Fruit fly (Drosophila melanogaster) whole organism, embryonic: ENCODE data around the gene HIP-R.
A peak's percentile ranks its signal among the peaks of the same experiment; 100 is the strongest.

ENCODE experiments used
- Adf1 ChIP-seq: fragments of 200-800 bp; sonication (Bioruptor generic); IDR thresholded peaks from 2 replicates; pipeline ENCODE4 v1.3.6; 2022; ENCODE audit warnings: missing biosample characterization, missing genetic modification characterization
- Atf3 ChIP-seq: fragments of 200-800 bp; sonication (Bioruptor generic); optimal IDR thresholded peaks from 3 replicates; lab custom pipeline; 2016; ENCODE audit warnings: missing biosample characterization, missing genetic modification characterization
- Bgb ChIP-seq: fragments of 200-800 bp; sonication (Bioruptor generic); IDR thresholded peaks from 2 replicates; pipeline ENCODE4 v1.3.6; 2022; ENCODE audit warnings: missing biosample characterization, missing genetic modification characterization; ENCODE audit not compliant: partially characterized antibody
- CG10209 ChIP-seq: fragments of 200-800 bp; sonication (Bioruptor generic); optimal IDR thresholded peaks from 3 replicates; lab custom pipeline; 2017; ENCODE audit warnings: missing biosample characterization, mild to moderate bottlenecking, missing genetic modification characterization, missing genetic modification reagents
- CG1024 ChIP-seq: fragments of 200-800 bp; sonication (Bioruptor generic); IDR thresholded peaks from 2 replicates; pipeline ENCODE4 v1.3.6; 2022; ENCODE audit warnings: missing biosample characterization, missing genetic modification characterization
- CG10462 ChIP-seq: fragments of 200-800 bp; sonication (Bioruptor generic); optimal IDR thresholded peaks from 2 replicates; lab custom pipeline; 2016; ENCODE audit warnings: missing biosample characterization, missing genetic modification characterization
- CG11093 ChIP-seq: fragments of 200-800 bp; sonication (Bioruptor generic); IDR thresholded peaks from 3 replicates; pipeline ENCODE4 v1.3.6; 2022; ENCODE audit warnings: missing biosample characterization, missing genetic modification characterization
- CG11504 ChIP-seq: fragments of 200-800 bp; sonication (Bioruptor generic); optimal IDR thresholded peaks from 3 replicates; lab custom pipeline; 2019; ENCODE audit warnings: missing biosample characterization, mild to moderate bottlenecking, missing genetic modification characterization, moderate library complexity
- CG12299 ChIP-seq: fragments of 200-800 bp; sonication (Bioruptor generic); optimal IDR thresholded peaks from 2 replicates; lab custom pipeline; 2018; ENCODE audit warnings: missing biosample characterization, mild to moderate bottlenecking, missing genetic modification characterization
- CG1233 ChIP-seq: fragments of 200-800 bp; sonication (Bioruptor generic); optimal IDR thresholded peaks from 4 replicates; lab custom pipeline; 2018; ENCODE audit warnings: missing biosample characterization, mild to moderate bottlenecking, missing genetic modification characterization
- CG12391 ChIP-seq: fragments of 200-800 bp; sonication (Bioruptor generic); optimal IDR thresholded peaks from 3 replicates; lab custom pipeline; 2018; ENCODE audit warnings: missing biosample characterization, mild to moderate bottlenecking, missing genetic modification characterization, moderate library complexity
- CG13424 ChIP-seq: fragments of 200-800 bp; sonication (Bioruptor generic); optimal IDR thresholded peaks from 2 replicates; lab custom pipeline; 2019; ENCODE audit warnings: missing biosample characterization, mild to moderate bottlenecking, missing genetic modification characterization, moderate library complexity
- CG1792 ChIP-seq: fragments of 200-800 bp; sonication (Bioruptor generic); optimal IDR thresholded peaks from 2 replicates; lab custom pipeline; 2016; ENCODE audit warnings: missing biosample characterization, missing genetic modification characterization
- CG32767 ChIP-seq: fragments of 200-800 bp; sonication (Bioruptor generic); IDR thresholded peaks from 2 replicates; pipeline ENCODE4 v1.3.6; 2022; ENCODE audit warnings: missing biosample characterization, missing genetic modification characterization
- CG4360 ChIP-seq: fragments of 200-800 bp; sonication (Bioruptor generic); IDR thresholded peaks from 2 replicates; pipeline ENCODE4 v1.3.6; 2022; ENCODE audit warnings: missing biosample characterization, missing genetic modification characterization
- CG5180 ChIP-seq: fragments of 200-800 bp; sonication (Bioruptor generic); optimal IDR thresholded peaks from 3 replicates; lab custom pipeline; 2017; ENCODE audit warnings: missing biosample characterization, missing genetic modification characterization, mild to moderate bottlenecking, moderate library complexity, missing genetic modification reagents
- CG5245 ChIP-seq: fragments of 200-800 bp; sonication (Bioruptor generic); optimal IDR thresholded peaks from 3 replicates; lab custom pipeline; 2016; ENCODE audit warnings: missing biosample characterization, missing genetic modification characterization
- CG6254 ChIP-seq: fragments of 200-800 bp; sonication (Bioruptor generic); optimal IDR thresholded peaks from 3 replicates; lab custom pipeline; 2017; ENCODE audit warnings: mild to moderate bottlenecking, missing biosample characterization, missing genetic modification reagents, missing genetic modification characterization
- CG9215 ChIP-seq: fragments of 200-800 bp; sonication (Bioruptor generic); IDR thresholded peaks from 2 replicates; pipeline ENCODE4 v1.3.6; 2022; ENCODE audit warnings: missing biosample characterization, missing genetic modification characterization
- Deaf1 ChIP-seq: fragments of 200-800 bp; optimal IDR thresholded peaks from 3 replicates; lab custom pipeline; 2019; ENCODE audit warnings: missing biosample characterization, mild to moderate bottlenecking, missing genetic modification characterization, moderate library complexity
- Dll ChIP-seq: fragments of 200-800 bp; sonication (Bioruptor generic); IDR thresholded peaks from 4 replicates; pipeline ENCODE4 v1.3.6; 2022; ENCODE audit warnings: missing biosample characterization, missing genetic modification characterization; ENCODE audit not compliant: partially characterized antibody
- Gsc ChIP-seq: fragments of 200-800 bp; sonication (Bioruptor generic); IDR thresholded peaks from 2 replicates; pipeline ENCODE4 v1.3.6; 2022; ENCODE audit warnings: missing biosample characterization, missing genetic modification characterization
- HLHmδ ChIP-seq: fragments of 200-800 bp; sonication (Bioruptor generic); optimal IDR thresholded peaks from 2 replicates; lab custom pipeline; 2018; ENCODE audit warnings: missing biosample characterization, mild to moderate bottlenecking, missing genetic modification characterization, moderate library complexity
- Hr51 ChIP-seq, 2 experiments: fragments of 200-800 bp; sonication (Bioruptor generic); optimal IDR thresholded peaks; 2 replicates in 1 of 2; 3 replicates in 1 of 2; lab custom pipeline; 2016 to 2018; ENCODE audit warnings: missing biosample characterization in 2 of 2, missing genetic modification characterization in 2 of 2, mild to moderate bottlenecking in 1 of 2, moderate library complexity in 1 of 2
- Lhr ChIP-seq: fragments of 200-800 bp; sonication (Bioruptor generic); optimal IDR thresholded peaks from 3 replicates; lab custom pipeline; 2017; ENCODE audit warnings: mild to moderate bottlenecking, missing biosample characterization, missing genetic modification reagents, missing genetic modification characterization
- MESR4 ChIP-seq: fragments of 200-800 bp; sonication (Bioruptor generic); optimal IDR thresholded peaks from 2 replicates; lab custom pipeline; 2018; ENCODE audit warnings: missing biosample characterization, mild to moderate bottlenecking, missing genetic modification characterization, moderate library complexity
- Max ChIP-seq: fragments of 200-800 bp; sonication (Bioruptor generic); optimal IDR thresholded peaks from 2 replicates; lab custom pipeline; 2016; ENCODE audit warnings: missing biosample characterization, mild to moderate bottlenecking, missing genetic modification characterization
- Opbp ChIP-seq: fragments of 200-800 bp; sonication (Bioruptor generic); IDR thresholded peaks from 3 replicates; pipeline ENCODE4 v1.3.6; 2022; ENCODE audit warnings: missing biosample characterization, missing genetic modification characterization; ENCODE audit not compliant: partially characterized antibody
- Rfx ChIP-seq: fragments of 200-800 bp; sonication (Bioruptor generic); IDR thresholded peaks from 2 replicates; pipeline ENCODE4 v1.3.6; 2022; ENCODE audit warnings: missing biosample characterization, missing genetic modification characterization
- Usf ChIP-seq: fragments of 200-800 bp; sonication (Bioruptor generic); optimal IDR thresholded peaks from 2 replicates; lab custom pipeline; 2017; ENCODE audit warnings: missing genotype, missing biosample characterization, missing genetic modification characterization
- ab ChIP-seq: fragments of 200-800 bp; sonication (Bioruptor generic); optimal IDR thresholded peaks from 2 replicates; lab custom pipeline; 2016; ENCODE audit warnings: missing biosample characterization, missing genetic modification characterization
- abd-A ChIP-seq: fragments of 200-800 bp; sonication (Bioruptor generic); optimal IDR thresholded peaks from 3 replicates; lab custom pipeline; 2019; ENCODE audit warnings: missing biosample characterization, mild to moderate bottlenecking, missing genetic modification characterization, moderate library complexity
- bcd ChIP-seq: fragments of 200-800 bp; sonication (Bioruptor generic); optimal IDR thresholded peaks from 2 replicates; lab custom pipeline; 2017; ENCODE audit warnings: missing biosample characterization, mild to moderate bottlenecking, missing genetic modification characterization
- bsh ChIP-seq, 2 experiments: fragments of 200-800 bp; sonication (Bioruptor generic); optimal IDR thresholded peaks; 2 replicates each; lab custom pipeline; 2017 to 2018; ENCODE audit warnings: mild to moderate bottlenecking in 2 of 2, missing biosample characterization in 2 of 2, missing genetic modification characterization in 2 of 2, moderate library complexity in 1 of 2
- cad ChIP-seq: fragments of >200 bp; optimal IDR thresholded peaks from 2 replicates; lab custom pipeline; 2017; ENCODE audit warnings: missing biosample characterization, missing genetic modification characterization
- cg ChIP-seq: fragments of 200-800 bp; sonication (Bioruptor generic); optimal IDR thresholded peaks from 3 replicates; lab custom pipeline; 2019; ENCODE audit warnings: missing biosample characterization, mild to moderate bottlenecking, missing genetic modification characterization, moderate library complexity
- chinmo ChIP-seq: fragments of 200-800 bp; sonication (Bioruptor generic); IDR thresholded peaks from 4 replicates; pipeline ENCODE4 v1.3.6; 2022; ENCODE audit warnings: missing biosample characterization, missing genetic modification characterization; ENCODE audit not compliant: partially characterized antibody
- crol ChIP-seq: fragments of 200-800 bp; sonication (Bioruptor generic); IDR thresholded peaks from 2 replicates; pipeline ENCODE4 v1.3.6; 2022; ENCODE audit warnings: missing biosample characterization, missing genetic modification characterization
- en ChIP-seq: fragments of 200-800 bp; sonication (Bioruptor generic); optimal IDR thresholded peaks from 2 replicates; lab custom pipeline; 2016; ENCODE audit warnings: missing biosample characterization, missing genetic modification characterization
- eyg ChIP-seq: fragments of 200-800 bp; sonication (Bioruptor generic); optimal IDR thresholded peaks from 3 replicates; lab custom pipeline; 2016; ENCODE audit warnings: missing biosample characterization, missing genetic modification characterization
- ham ChIP-seq: fragments of 200-800 bp; sonication (Bioruptor generic); IDR thresholded peaks from 2 replicates; pipeline ENCODE4 v1.3.6; 2022; ENCODE audit warnings: missing biosample characterization, missing genetic modification characterization
- jigr1 ChIP-seq: fragments of 200-800 bp; sonication (Bioruptor generic); IDR thresholded peaks from 3 replicates; pipeline ENCODE4 v1.3.6; 2022; ENCODE audit warnings: missing biosample characterization, missing genetic modification characterization
- luna ChIP-seq: fragments of 200-800 bp; sonication (Bioruptor generic); optimal IDR thresholded peaks from 2 replicates; lab custom pipeline; 2016; ENCODE audit warnings: missing biosample characterization, missing genetic modification characterization
- mam ChIP-seq: fragments of 200-800 bp; sonication (Bioruptor generic); optimal IDR thresholded peaks from 3 replicates; lab custom pipeline; 2016; ENCODE audit warnings: missing biosample characterization, missing genetic modification characterization
- sc ChIP-seq, 3 experiments: fragments of >200 bp in 2 of 3; fragments of 200-800 bp in 1 of 3; sonication (Bioruptor generic) in 1 of 3; optimal IDR thresholded peaks; 2 replicates in 2 of 3; 3 replicates in 1 of 3; lab custom pipeline; 2017; ENCODE audit warnings: mild to moderate bottlenecking in 1 of 3, missing biosample characterization in 1 of 3, missing genetic modification characterization in 1 of 3, missing genetic modification reagents in 1 of 3
- sens ChIP-seq: fragments of 200-800 bp; sonication (Bioruptor generic); peaks from one replicate; lab custom pipeline; 2016; ENCODE audit warnings: missing biosample characterization, missing genetic modification characterization
- tin ChIP-seq: fragments of 200-800 bp; sonication (Bioruptor generic); optimal IDR thresholded peaks from 3 replicates; lab custom pipeline; 2016; ENCODE audit warnings: missing biosample characterization, missing genetic modification characterization
- ttk ChIP-seq: fragments of 200-800 bp; sonication (Bioruptor generic); IDR thresholded peaks from 2 replicates; pipeline ENCODE4 v2.1.2; 2022; ENCODE audit warnings: missing biosample characterization, missing genetic modification characterization

Gene HIP-R

dm6 chrX:3745264-3745564 is 44.6 kb upstream of the HIP-R start (continued):
- peak; percentile 9 for TF ChIP-seq mam (GFP tag; lab: Kevin White, UChicago)
- TF ChIP-seq CG11093 (GFP tag; lab: Robert Waterston, UW): no peak
- no peak for TF ChIP-seq eyg (GFP tag; lab: Kevin White, UChicago)
- TF ChIP-seq ham (GFP tag; lab: Robert Waterston, UW): no peak
- no peak for TF ChIP-seq CG1024
- TF ChIP-seq bsh (GFP tag; optimal IDR thresholded peaks at IDR 0.05; lab: Kevin White, UChicago): peak in 1 of 2 experiments; percentile 46
- peak in 1 of 2 experiments; percentile 66 for TF ChIP-seq Hr51 (GFP tag; optimal IDR thresholded peaks at IDR 0.05; lab: Kevin White, UChicago)
- peak; percentile 47 for TF ChIP-seq CG12391 (tag; lab: Kevin White, UChicago)
- TF ChIP-seq Dll: no peak
- no peak for TF ChIP-seq luna
- TF ChIP-seq HLHmδ (GFP tag; lab: Kevin White, UChicago): no peak
- TF ChIP-seq Max (GFP tag; lab: Kevin White, UChicago): no peak
- no peak for TF ChIP-seq CG6254
- no peak for TF ChIP-seq Usf
- TF ChIP-seq ab: no peak
- no peak for TF ChIP-seq Lhr (GFP tag; lab: Kevin White, UChicago)
- TF ChIP-seq Opbp (GFP tag; lab: Robert Waterston, UW): no peak
- no peak for TF ChIP-seq cad
- no peak for TF ChIP-seq tin (GFP tag; lab: Kevin White, UChicago)
- TF ChIP-seq CG10462 (GFP tag; lab: Kevin White, UChicago): no peak
- TF ChIP-seq bcd (GFP tag; lab: Kevin White, UChicago): peak; percentile 17
- TF ChIP-seq jigr1 (GFP tag; lab: Robert Waterston, UW): no peak
- no peak for TF ChIP-seq CG1792 (GFP tag; lab: Kevin White, UChicago)
- TF ChIP-seq ttk (GFP tag; lab: Robert Waterston, UW): no peak
- no peak for TF ChIP-seq CG12299 (tag; lab: Kevin White, UChicago)
- TF ChIP-seq Rfx (GFP tag; lab: Robert Waterston, UW): 0 out of 2 replicates have a peak, but pooled peaks have one; percentile 10
- TF ChIP-seq CG32767 (GFP tag; lab: Robert Waterston, UW): 0 out of 2 replicates have a peak, but pooled peaks have one; percentile 29
- TF ChIP-seq MESR4 (GFP tag; lab: Kevin White, UChicago): no peak
- TF ChIP-seq CG9215 (GFP tag; lab: Robert Waterston, UW): no peak
- TF ChIP-seq CG10209 (GFP tag; lab: Kevin White, UChicago): peak; percentile 25
- TF ChIP-seq sc (optimal IDR thresholded peaks at IDR 0.05; lab: Kevin White, UChicago): no peak
- TF ChIP-seq sc (GFP tag; optimal IDR thresholded peaks at IDR 0.05; lab: Kevin White, UChicago): no peak
- no peak for TF ChIP-seq CG5245 (GFP tag; lab: Kevin White, UChicago)
- TF ChIP-seq en: no peak

- no peak for TF ChIP-seq CG13424
- peak; percentile 73; the same call in 1 of the 2 replicates for TF ChIP-seq crol (GFP tag; lab: Robert Waterston, UW)
- TF ChIP-seq CG1233: no peak
- peak; percentile 2 for TF ChIP-seq sens (GFP tag; lab: Kevin White, UChicago)
- TF ChIP-seq CG11504 (tag; lab: Kevin White, UChicago): peak; percentile 84
- 0 out of 4 replicates have a peak, but pooled peaks have one; percentile 45 for TF ChIP-seq chinmo (GFP tag; lab: Robert Waterston, UW)
- peak; percentile 84 for TF ChIP-seq CG4360 (GFP tag; lab: Robert Waterston, UW)
- TF ChIP-seq Adf1: peak; percentile 64; the same call in 1 of the 2 replicates
- peak; percentile 71 for TF ChIP-seq cg (GFP tag; lab: Kevin White, UChicago)
- peak; percentile 49 for TF ChIP-seq abd-A (tag; lab: Kevin White, UChicago)
- no peak for TF ChIP-seq Gsc (GFP tag; lab: Robert Waterston, UW)
- peak; percentile 84 for TF ChIP-seq CG5180
- no peak for TF ChIP-seq Bgb
- TF ChIP-seq Deaf1 (tag; lab: Kevin White, UChicago): peak; percentile 69
- peak; percentile 55; the same call in 1 of the 2 replicates for TF ChIP-seq CG32767 (GFP tag; lab: Robert Waterston, UW)
- TF ChIP-seq Atf3 (GFP tag; lab: Kevin White, UChicago): no peak
- TF ChIP-seq, all 482 proteins: peak for 11
These were observed 42.9 kb upstream of the HIP-R start for dm6 chrX:3746898-3747297.
